Worm (Caenorhabditis elegans): ENCODE data around the gene F07G6.8.
"Not testable (repeated sequence)": the region's sequence is repeated elsewhere in the genome, so short reads cannot be mapped to it uniquely, and the experiment has no call there.

F07G6.8 gene

DNA sequence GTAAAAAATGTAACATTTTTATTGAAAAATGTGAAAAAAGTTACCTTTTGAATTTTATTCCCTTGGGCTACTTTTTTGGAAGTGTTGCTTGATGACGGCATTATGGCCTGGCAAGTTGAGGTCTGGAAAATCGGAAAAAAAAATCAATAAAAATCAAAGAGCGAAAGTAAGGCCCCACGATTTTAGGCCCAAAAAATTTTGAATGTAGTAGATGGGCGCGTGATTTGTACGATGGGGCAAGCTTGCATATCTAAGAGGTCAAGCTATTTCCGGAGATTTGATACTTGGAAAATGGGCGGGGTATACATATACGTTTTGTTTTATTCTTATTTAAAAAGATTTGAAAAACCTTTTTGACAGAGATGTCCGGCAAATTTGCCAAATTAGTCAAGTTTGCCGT is 13.7 kb downstream of the F07G6.8 start, which contains the start of gene F07G6.5:
Gene F07G6.5, minus strand, starts transcription at position 101 of the 400 bp plus-strand sequence.
- TF ChIP-seq nhr-76 (tag; optimal IDR thresholded peaks at IDR 0.05) (no peak), ZK546.5 (tag; optimal IDR thresholded peaks at IDR 0.05) (no peak), fkh-10 (GFP tag; optimal IDR thresholded peaks at IDR 0.05) (no peak), pqm-1 (tag; optimal IDR thresholded peaks at IDR 0.05) (no peak), R02D3.7 (tag; optimal IDR thresholded peaks at IDR 0.05) (no peak), aly-2 (tag; optimal IDR thresholded peaks at IDR 0.05) (no peak), elt-2 (tag; optimal IDR thresholded peaks at IDR 0.05) (no peak), eor-1 (tag; optimal IDR thresholded peaks at IDR 0.05) (no peak), ceh-16 (tag; optimal IDR thresholded peaks at IDR 0.05) (no peak), ceh-9 (tag; optimal IDR thresholded peaks at IDR 0.05) (no peak), jun-1 (tag; optimal IDR thresholded peaks at IDR 0.05) (no peak)

DNA sequence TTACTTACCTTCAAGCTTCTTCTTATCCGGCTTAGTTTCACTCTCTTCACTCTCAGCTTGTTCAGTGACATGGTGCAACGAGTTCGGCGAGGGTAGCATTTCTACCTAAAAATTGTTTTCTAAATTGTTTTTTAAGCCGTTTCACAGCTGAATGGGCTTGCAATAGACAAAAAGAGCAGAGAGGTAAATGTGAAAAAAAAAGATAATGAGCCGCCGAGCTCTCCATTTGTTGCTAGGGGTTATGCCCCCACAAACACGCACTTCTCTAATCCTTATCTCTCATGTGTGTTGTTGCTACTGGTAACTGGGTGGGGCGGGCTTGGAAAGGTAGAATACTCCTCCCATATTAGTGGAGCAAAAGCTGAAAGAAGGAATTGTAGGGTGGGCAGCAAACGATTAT is 16.4 kb downstream of the F07G6.8 start, which contains the start of gene C36C9.5:
Gene C36C9.5, minus strand, starts transcription at position 101 of the 400 bp plus-strand sequence.
- no peak for TF ChIP-seq hmg-11 (tag; optimal IDR thresholded peaks at IDR 0.05)
- no peak for TF ChIP-seq egl-5 (tag; optimal IDR thresholded peaks at IDR 0.05)
- no peak for TF ChIP-seq nhr-77 (tag; optimal IDR thresholded peaks at IDR 0.05)
- no peak for TF ChIP-seq ceh-16 (tag; optimal IDR thresholded peaks at IDR 0.05)
- no peak for TF ChIP-seq jun-1 (tag; optimal IDR thresholded peaks at IDR 0.05)
- no peak for TF ChIP-seq daf-12 (tag; optimal IDR thresholded peaks at IDR 0.05)
- TF ChIP-seq pqm-1 (tag; optimal IDR thresholded peaks at IDR 0.05), result no peak
- TF ChIP-seq fos-1 (tag; optimal IDR thresholded peaks at IDR 0.05), result no peak
- TF ChIP-seq nhr-11 (tag; optimal IDR thresholded peaks at IDR 0.05), result no peak
- TF ChIP-seq ceh-9 (tag; optimal IDR thresholded peaks at IDR 0.05), result no peak
- no peak for TF ChIP-seq egl-27 (tag; optimal IDR thresholded peaks at IDR 0.05)

DNA sequence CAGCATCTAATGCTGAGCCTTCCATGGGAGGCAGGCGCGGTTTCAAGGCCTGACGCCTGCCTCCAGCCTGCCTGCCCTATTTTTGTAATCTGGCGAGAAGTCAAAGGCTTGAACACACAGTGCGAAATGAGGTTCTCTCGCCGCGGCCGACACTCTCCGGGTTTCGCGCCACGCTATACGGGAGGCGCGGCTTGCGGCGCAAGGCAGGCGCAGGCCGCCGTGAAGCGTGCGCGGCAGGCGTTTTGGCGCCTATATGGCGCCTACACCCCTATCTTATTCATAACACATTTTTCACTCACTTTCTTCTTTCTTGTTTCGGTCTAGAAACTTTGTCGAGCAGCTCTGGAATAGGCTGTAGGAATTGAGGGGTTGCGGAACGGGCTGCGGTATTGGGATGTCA is 17.2 kb downstream of the F07G6.8 start:
- no peak for TF ChIP-seq ztf-11 (tag; optimal IDR thresholded peaks at IDR 0.05)
- no peak for TF ChIP-seq elt-3 (tag; optimal IDR thresholded peaks at IDR 0.05)
- TF ChIP-seq ZK546.5 (tag; optimal IDR thresholded peaks at IDR 0.05), result no peak
- TF ChIP-seq nhr-11 (tag; optimal IDR thresholded peaks at IDR 0.05), result no peak
- no peak for TF ChIP-seq fkh-10 (GFP tag; optimal IDR thresholded peaks at IDR 0.05)
- no peak for TF ChIP-seq unc-39 (tag; optimal IDR thresholded peaks at IDR 0.05)
- TF ChIP-seq mdl-1 (tag; optimal IDR thresholded peaks at IDR 0.05), result no peak
- TF ChIP-seq ceh-82 (tag; optimal IDR thresholded peaks at IDR 0.05), result no peak
- TF ChIP-seq aly-2 (tag; optimal IDR thresholded peaks at IDR 0.05), result no peak
- no peak for TF ChIP-seq pqm-1 (tag; optimal IDR thresholded peaks at IDR 0.05)
- TF ChIP-seq unc-62 (GFP tag; optimal IDR thresholded peaks at IDR 0.05), result no peak
- TF ChIP-seq fos-1 (tag; optimal IDR thresholded peaks at IDR 0.05), result no peak
- no peak for TF ChIP-seq egl-5 (tag; optimal IDR thresholded peaks at IDR 0.05)
- TF ChIP-seq nhr-43 (tag; optimal IDR thresholded peaks at IDR 0.05; ENCODE audit: poor library complexity, severe bottlenecking), result no peak
- no peak for TF ChIP-seq snpc-4 (tag; optimal IDR thresholded peaks at IDR 0.05)
- no peak for TF ChIP-seq hmg-11 (tag; optimal IDR thresholded peaks at IDR 0.05)
- no peak for TF ChIP-seq ceh-9 (tag; optimal IDR thresholded peaks at IDR 0.05)

DNA sequence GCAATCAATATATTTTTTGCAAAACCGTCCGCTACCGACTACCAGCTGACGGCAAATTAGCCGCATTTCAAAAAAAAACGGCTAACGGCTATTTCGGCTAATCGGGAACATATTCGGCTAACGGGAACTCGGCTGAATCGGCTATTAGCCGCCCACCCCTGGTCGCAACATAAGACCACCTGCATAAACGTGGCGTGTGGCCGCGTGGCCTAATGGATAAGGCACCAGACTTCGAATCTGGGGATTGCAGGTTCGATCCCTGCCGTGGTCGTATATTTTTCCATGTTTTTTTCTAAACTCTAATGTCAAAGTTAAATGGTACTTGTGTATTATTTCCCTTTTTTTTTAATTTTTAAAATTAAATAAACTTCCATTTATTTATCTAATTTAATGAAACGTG is 21.8 kb downstream of the F07G6.8 start:
- no peak for TF ChIP-seq pqm-1 (tag; optimal IDR thresholded peaks at IDR 0.05)
- no peak for TF ChIP-seq eor-1 (tag; optimal IDR thresholded peaks at IDR 0.05)
- no peak for TF ChIP-seq fkh-10 (GFP tag; optimal IDR thresholded peaks at IDR 0.05)
- TF ChIP-seq fkh-2 (tag; optimal IDR thresholded peaks at IDR 0.05), result no peak
- no peak for TF ChIP-seq lin-39 (tag; optimal IDR thresholded peaks at IDR 0.05)
- no peak for TF ChIP-seq nhr-43 (tag; optimal IDR thresholded peaks at IDR 0.05; ENCODE audit: poor library complexity, severe bottlenecking)
- no peak for TF ChIP-seq jun-1 (tag; optimal IDR thresholded peaks at IDR 0.05)
- no peak for TF ChIP-seq ama-1 (optimal IDR thresholded peaks at IDR 0.05)
- no peak for TF ChIP-seq mml-1 (tag; optimal IDR thresholded peaks at IDR 0.05)
- TF ChIP-seq aly-2 (tag; optimal IDR thresholded peaks at IDR 0.05), result no peak
- no peak for TF ChIP-seq ceh-16 (tag; optimal IDR thresholded peaks at IDR 0.05)
- TF ChIP-seq sea-2 (GFP tag; optimal IDR thresholded peaks at IDR 0.05), result no peak
- no peak for TF ChIP-seq nhr-25 (tag; optimal IDR thresholded peaks at IDR 0.05)
- no peak for TF ChIP-seq nhr-237 (tag; optimal IDR thresholded peaks at IDR 0.05)
- no peak for TF ChIP-seq nfya-1 (tag; optimal IDR thresholded peaks at IDR 0.05; ENCODE audit: insufficient read depth)
- no peak for TF ChIP-seq skn-1 (tag; optimal IDR thresholded peaks at IDR 0.05)

DNA sequence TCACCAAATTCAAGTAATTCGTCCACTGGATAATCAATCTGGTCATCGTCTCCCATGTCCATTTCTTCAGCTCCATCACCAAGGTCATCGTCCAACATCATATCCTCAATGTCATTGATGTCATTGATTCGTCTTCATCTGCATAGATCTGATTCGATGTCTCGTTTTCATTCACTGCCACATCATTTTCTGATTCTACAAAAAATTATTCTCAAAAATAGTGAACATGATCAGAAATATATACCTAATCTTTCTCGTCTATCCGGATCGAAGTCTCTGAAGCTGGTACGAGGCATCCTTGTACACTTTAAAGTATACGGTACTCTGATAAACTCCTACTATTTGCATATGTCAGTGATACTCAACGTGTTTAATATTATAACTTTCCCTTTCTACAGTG is 23.4 kb downstream of the F07G6.8 start, which contains the start of gene C36C9.4:
Gene C36C9.4, minus strand, starts transcription at position 101 of the 400 bp plus-strand sequence.
- TF ChIP-seq nhr-67, nhr-11, lin-39 (tag; optimal IDR thresholded peaks at IDR 0.05): not testable (repeated sequence)

Measured in whole organism, L3 larva.